Worm (Caenorhabditis elegans) whole organism, L3 larva: Measurements from ENCODE around the gene C37H5.13.

Source experiments
- ZK546.5 ChIP-seq: sonication (generic microtip); optimal IDR thresholded peaks from 2 replicates; lab custom pipeline; 2017; ENCODE audit warnings: missing biosample characterization, missing genetic modification characterization
- aly-2 ChIP-seq: fragments of 150-350 bp; optimal IDR thresholded peaks from 2 replicates; lab custom pipeline; 2014; ENCODE audit warnings: missing biosample characterization, missing genetic modification characterization
- ama-1 ChIP-seq: fragments of 150-350 bp; optimal IDR thresholded peaks from 2 replicates; lab custom pipeline; 2018
- ceh-28 ChIP-seq: fragments of 150-350 bp; optimal IDR thresholded peaks from 2 replicates; lab custom pipeline; 2014; ENCODE audit warnings: missing biosample characterization, missing genetic modification reagents, missing genetic modification characterization
- ceh-82 ChIP-seq: fragments of 150-350 bp; optimal IDR thresholded peaks from 2 replicates; lab custom pipeline; 2014; ENCODE audit warnings: missing biosample characterization, missing genetic modification characterization
- ceh-9 ChIP-seq: sonication (generic microtip); optimal IDR thresholded peaks from 2 replicates; lab custom pipeline; 2018; ENCODE audit warnings: missing biosample characterization, missing genetic modification characterization
- daf-12 ChIP-seq: fragments of 150-350 bp; optimal IDR thresholded peaks from 2 replicates; lab custom pipeline; 2014; ENCODE audit warnings: missing biosample characterization, missing genetic modification reagents, missing genetic modification characterization
- egl-27 ChIP-seq: sonication (generic microtip); optimal IDR thresholded peaks from 4 replicates; lab custom pipeline; 2017; ENCODE audit warnings: missing biosample characterization, missing genetic modification reagents, missing genetic modification characterization
- elt-1 ChIP-seq: fragments of 150-350 bp; optimal IDR thresholded peaks from 2 replicates; lab custom pipeline; 2014; ENCODE audit warnings: missing biosample characterization, missing genetic modification characterization
- elt-2 ChIP-seq: sonication (generic microtip); optimal IDR thresholded peaks from 2 replicates; lab custom pipeline; 2016; ENCODE audit warnings: missing genetic modification reagents, mild to moderate bottlenecking, missing genetic modification characterization, missing compliant biosample characterization
- elt-3 ChIP-seq, 3 experiments: fragments of 150-350 bp in 1 of 3; sonication (generic microtip) in 2 of 3; optimal IDR thresholded peaks; 2 replicates in 2 of 3; 4 replicates in 1 of 3; lab custom pipeline; 2014 to 2017; ENCODE audit warnings: missing biosample characterization in 3 of 3, missing genetic modification characterization in 3 of 3
- eor-1 ChIP-seq, 2 experiments: fragments of 150-350 bp; optimal IDR thresholded peaks; 2 replicates each; lab custom pipeline; 2014 to 2018; ENCODE audit warnings: missing biosample characterization in 2 of 2, missing genetic modification characterization in 2 of 2
- fkh-10 ChIP-seq: sonication (generic microtip); optimal IDR thresholded peaks from 2 replicates; lab custom pipeline; 2017; ENCODE audit warnings: missing biosample characterization, missing genetic modification reagents, missing genetic modification characterization
- fkh-2 ChIP-seq: fragments of 150-350 bp; optimal IDR thresholded peaks from 2 replicates; lab custom pipeline; 2014; ENCODE audit warnings: missing biosample characterization, missing genetic modification reagents, missing genetic modification characterization
- fos-1 ChIP-seq: fragments of 150-350 bp; optimal IDR thresholded peaks from 2 replicates; lab custom pipeline; 2014; ENCODE audit warnings: missing biosample characterization, missing genetic modification characterization
- hmg-11 ChIP-seq: sonication (generic microtip); optimal IDR thresholded peaks from 2 replicates; lab custom pipeline; 2016; ENCODE audit warnings: missing genetic modification characterization, missing compliant biosample characterization
- jun-1 ChIP-seq: fragments of 150-350 bp; optimal IDR thresholded peaks from 2 replicates; lab custom pipeline; 2014; ENCODE audit warnings: missing biosample characterization, missing genetic modification reagents, missing genetic modification characterization
- lin-15B ChIP-seq: fragments of 150-350 bp; optimal IDR thresholded peaks from 2 replicates; lab custom pipeline; 2014; ENCODE audit warnings: missing biosample characterization, missing genetic modification characterization
- lin-39 ChIP-seq: fragments of 150-350 bp; optimal IDR thresholded peaks from 2 replicates; lab custom pipeline; 2018; ENCODE audit warnings: missing biosample characterization, missing genetic modification reagents, missing genetic modification characterization
- lsy-12 ChIP-seq: sonication (generic microtip); optimal IDR thresholded peaks from 2 replicates; lab custom pipeline; 2016; ENCODE audit warnings: mild to moderate bottlenecking, missing genetic modification characterization, missing compliant biosample characterization
- mdl-1 ChIP-seq: fragments of 150-350 bp; optimal IDR thresholded peaks from 2 replicates; lab custom pipeline; 2014; ENCODE audit warnings: missing biosample characterization, missing genetic modification characterization
- mml-1 ChIP-seq: fragments of 150-350 bp; sonication (generic microtip); optimal IDR thresholded peaks from 3 replicates; lab custom pipeline; 2014; ENCODE audit warnings: missing biosample characterization, missing genetic modification characterization
- nfya-1 ChIP-seq: sonication (generic microtip); optimal IDR thresholded peaks from 2 replicates; lab custom pipeline; 2017; ENCODE audit warnings: missing genetic modification characterization, mild to moderate bottlenecking, missing compliant biosample characterization, antibody characterized with exemption, moderate library complexity; ENCODE audit not compliant: insufficient read depth
- nhr-11 ChIP-seq: fragments of 150-350 bp; optimal IDR thresholded peaks from 2 replicates; lab custom pipeline; 2014; ENCODE audit warnings: missing biosample characterization, missing genetic modification characterization
- nhr-12 ChIP-seq: fragments of 150-350 bp; optimal IDR thresholded peaks from 2 replicates; lab custom pipeline; 2014; ENCODE audit warnings: missing biosample characterization, missing genetic modification characterization
- nhr-23 ChIP-seq: fragments of 150-350 bp; optimal IDR thresholded peaks from 2 replicates; lab custom pipeline; 2014; ENCODE audit warnings: missing biosample characterization, missing genetic modification reagents, missing genetic modification characterization
- nhr-237 ChIP-seq: fragments of 150-350 bp; optimal IDR thresholded peaks from 2 replicates; lab custom pipeline; 2014; ENCODE audit warnings: missing biosample characterization, missing genetic modification characterization
- nhr-25 ChIP-seq: sonication (generic microtip); optimal IDR thresholded peaks from 2 replicates; lab custom pipeline; 2017; ENCODE audit warnings: missing biosample characterization, missing genetic modification characterization
- nhr-28 ChIP-seq: fragments of 150-350 bp; optimal IDR thresholded peaks from 2 replicates; lab custom pipeline; 2014; ENCODE audit warnings: missing biosample characterization, missing genetic modification characterization
- nhr-43 ChIP-seq: sonication (generic microtip); optimal IDR thresholded peaks from 2 replicates; lab custom pipeline; 2016; ENCODE audit warnings: mild to moderate bottlenecking, missing genetic modification characterization, missing compliant biosample characterization; ENCODE audit not compliant: poor library complexity, severe bottlenecking
- nhr-67 ChIP-seq: fragments of 150-350 bp; optimal IDR thresholded peaks from 2 replicates; lab custom pipeline; 2014; ENCODE audit warnings: missing biosample characterization, missing genetic modification characterization
- nhr-76 ChIP-seq: fragments of 150-350 bp; sonication (generic microtip); optimal IDR thresholded peaks from 5 replicates; lab custom pipeline; 2014; ENCODE audit warnings: missing biosample characterization, missing genetic modification characterization
- nhr-77 ChIP-seq: fragments of 150-350 bp; optimal IDR thresholded peaks from 2 replicates; lab custom pipeline; 2014; ENCODE audit warnings: missing biosample characterization, missing genetic modification characterization
- sea-2 ChIP-seq: fragments of 150-350 bp; sonication (generic microtip); optimal IDR thresholded peaks from 4 replicates; lab custom pipeline; 2014; ENCODE audit warnings: missing biosample characterization, missing genetic modification reagents, missing genetic modification characterization
- skn-1 ChIP-seq: fragments of 150-350 bp; optimal IDR thresholded peaks from 2 replicates; lab custom pipeline; 2014; ENCODE audit warnings: missing biosample characterization, missing genetic modification characterization
- snpc-4 ChIP-seq: fragments of 150-350 bp; optimal IDR thresholded peaks from 2 replicates; lab custom pipeline; 2014; ENCODE audit warnings: missing biosample characterization, missing genetic modification characterization
- tbx-2 ChIP-seq: sonication (generic microtip); optimal IDR thresholded peaks from 2 replicates; lab custom pipeline; 2016; ENCODE audit warnings: mild to moderate bottlenecking, missing genetic modification characterization, missing compliant biosample characterization
- unc-39 ChIP-seq: sonication (generic microtip); optimal IDR thresholded peaks from 4 replicates; lab custom pipeline; 2017; ENCODE audit warnings: missing biosample characterization, missing genetic modification characterization
- unc-62 ChIP-seq: fragments of 150-350 bp; sonication (generic microtip); optimal IDR thresholded peaks from 4 replicates; lab custom pipeline; 2014; ENCODE audit warnings: missing biosample characterization, missing genetic modification reagents, missing genetic modification characterization
- zag-1 ChIP-seq: fragments of 150-350 bp; optimal IDR thresholded peaks from 2 replicates; lab custom pipeline; 2014; ENCODE audit warnings: missing biosample characterization, missing genetic modification characterization
- ztf-4 ChIP-seq: fragments of 150-350 bp; optimal IDR thresholded peaks from 2 replicates; lab custom pipeline; 2014; ENCODE audit warnings: missing biosample characterization, missing genetic modification characterization

C37H5.13 gene

DNA sequence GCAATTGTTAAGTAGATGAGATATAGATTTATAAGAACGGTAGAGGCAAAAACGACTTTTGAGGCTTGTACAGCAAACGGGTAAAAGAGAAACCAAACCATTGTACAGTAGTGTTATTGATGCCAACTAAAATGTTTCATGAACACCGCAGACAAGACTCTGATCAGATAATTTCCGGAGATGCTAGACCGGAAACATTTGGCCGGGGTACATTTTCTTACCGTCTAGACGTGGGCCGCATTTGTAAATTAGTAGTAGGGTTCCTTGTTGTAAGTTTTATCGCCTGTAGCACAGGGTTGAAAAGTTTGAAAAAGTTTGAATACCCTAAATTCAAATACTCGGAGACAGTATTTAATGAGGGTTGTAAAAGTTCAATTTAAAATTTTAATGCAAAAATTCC is 18.6 kb upstream of the C37H5.13 start, which contains the start of gene str-32:
Gene str-32, minus strand, starts transcription at position 101 of the 400 bp plus-strand sequence.
- TF ChIP-seq eor-1 (tag; optimal IDR thresholded peaks at IDR 0.05; lab: Kevin White, UChicago) (no peak), nhr-237 (no peak), nhr-23 (tag; lab: Kevin White, UChicago) (no peak), jun-1 (no peak), ceh-82 (tag; lab: Kevin White, UChicago) (no peak), nhr-76 (no peak), ama-1 (lab: Kevin White, UChicago) (no peak), lsy-12 (tag; lab: Kevin White, UChicago) (no peak), elt-1 (tag; lab: Kevin White, UChicago) (no peak), elt-3 (tag; optimal IDR thresholded peaks at IDR 0.05; lab: Kevin White, UChicago) (no peak), nhr-43 (tag; lab: Kevin White, UChicago) (no peak), zag-1 (tag; lab: Kevin White, UChicago) (no peak), aly-2 (tag; lab: Kevin White, UChicago) (no peak), elt-2 (tag; lab: Kevin White, UChicago) (no peak), ztf-4 (tag; lab: Kevin White, UChicago) (no peak), lin-39 (tag; lab: Kevin White, UChicago) (no peak), daf-12 (tag; lab: Kevin White, UChicago) (no peak), nhr-28 (tag; lab: Kevin White, UChicago) (no peak), unc-39 (tag; lab: Kevin White, UChicago) (no peak), hmg-11 (tag; lab: Kevin White, UChicago) (no peak)

DNA sequence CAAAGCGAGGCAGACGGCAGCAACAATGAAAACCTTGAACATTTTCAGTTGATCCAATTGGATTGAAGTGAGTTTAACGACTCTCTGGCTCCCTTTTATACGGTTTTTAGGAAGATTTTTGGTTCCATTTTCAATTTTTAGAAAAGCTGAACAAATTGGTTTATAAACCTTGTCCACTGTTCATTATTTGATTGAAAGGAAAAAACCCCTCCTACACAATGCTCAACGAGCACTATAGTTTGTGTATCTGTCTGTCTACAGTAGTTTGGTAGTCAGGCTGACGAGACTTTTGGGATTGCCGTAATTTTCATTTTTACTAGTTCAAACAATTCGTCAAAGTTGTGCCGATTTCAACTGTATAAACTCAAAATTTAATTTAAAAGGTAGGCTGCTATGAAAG is 16.5 kb upstream of the C37H5.13 start, which contains the start of gene T19H12.15:
Gene T19H12.15, minus strand, starts transcription at position 101 of the 400 bp plus-strand sequence.
- TF ChIP-seq sea-2 (GFP tag; lab: Kevin White, UChicago) (no peak), jun-1 (no peak), mdl-1 (tag; lab: Kevin White, UChicago) (no peak), aly-2 (tag; lab: Kevin White, UChicago) (no peak), fkh-10 (GFP tag; lab: Kevin White, UChicago) (no peak), nhr-76 (no peak), eor-1 (tag; optimal IDR thresholded peaks at IDR 0.05; lab: Kevin White, UChicago) (no peak), skn-1 (tag; lab: Kevin White, UChicago) (no peak), ZK546.5 (tag; lab: Kevin White, UChicago) (no peak), ceh-82 (tag; lab: Kevin White, UChicago) (no peak), fos-1 (tag; lab: Kevin White, UChicago) (no peak), lin-39 (tag; lab: Kevin White, UChicago) (no peak), ceh-9 (tag; lab: Kevin White, UChicago) (no peak), daf-12 (tag; lab: Kevin White, UChicago) (no peak)

DNA sequence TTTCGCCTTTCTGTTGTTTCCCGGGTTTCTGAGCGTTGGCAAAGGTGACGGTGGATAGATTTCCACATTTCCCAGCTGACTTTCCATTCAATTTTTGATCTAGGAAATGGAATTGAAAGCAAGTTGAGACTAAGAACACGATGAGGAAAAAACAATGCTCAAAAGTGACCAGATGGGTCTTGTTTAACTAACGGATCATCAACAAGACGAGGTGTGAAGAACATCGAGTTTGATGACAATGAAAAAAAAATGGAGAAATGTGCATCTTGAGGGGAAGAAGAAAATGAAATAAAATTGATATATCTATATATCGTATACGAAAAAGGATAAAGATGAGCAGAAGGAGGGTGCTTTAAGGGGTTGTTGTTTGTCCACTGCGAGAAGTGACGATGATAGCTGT is 14.8 kb upstream of the C37H5.13 start, which contains the start of gene T19H12.6:
Gene T19H12.6, minus strand, starts transcription at position 101 of the 400 bp plus-strand sequence.
- TF ChIP-seq zag-1 (tag; lab: Kevin White, UChicago) = no peak
- TF ChIP-seq ama-1 (lab: Kevin White, UChicago) = no peak
- no peak for TF ChIP-seq elt-1 (tag; lab: Kevin White, UChicago)
- TF ChIP-seq nhr-76 = no peak
- TF ChIP-seq mml-1 (tag; lab: Kevin White, UChicago) = no peak
- TF ChIP-seq eor-1 (tag; optimal IDR thresholded peaks at IDR 0.05; lab: Kevin White, UChicago) = no peak
- TF ChIP-seq jun-1 = no peak
- no peak for TF ChIP-seq daf-12 (tag; lab: Kevin White, UChicago)
- TF ChIP-seq nhr-11 = no peak
- TF ChIP-seq nhr-237 = no peak
- no peak for TF ChIP-seq elt-3 (tag; optimal IDR thresholded peaks at IDR 0.05; lab: Kevin White, UChicago)
- no peak for TF ChIP-seq nhr-77 (tag; lab: Kevin White, UChicago)
- no peak for TF ChIP-seq nhr-25 (tag; lab: Kevin White, UChicago)
- no peak for TF ChIP-seq unc-62 (GFP tag; lab: Kevin White, UChicago)
- TF ChIP-seq lin-15B (tag; lab: Kevin White, UChicago) = no peak
- TF ChIP-seq sea-2 (GFP tag; lab: Kevin White, UChicago) = no peak
- no peak for TF ChIP-seq nhr-12 (tag; lab: Kevin White, UChicago)
- TF ChIP-seq egl-27 = no peak
- TF ChIP-seq lin-39 (tag; lab: Kevin White, UChicago) = no peak

ce11 chrV:4871992-4872391 is 9.2 kb upstream of the C37H5.13 start, which contains the start of gene srd-33:
Gene srd-33, plus strand, starts transcription at chrV:4872292.
- TF ChIP-seq ama-1 (lab: Kevin White, UChicago) (no peak), ceh-28 (tag; lab: Kevin White, UChicago) (no peak), fkh-2 (tag; lab: Kevin White, UChicago) (no peak), elt-2 (tag; lab: Kevin White, UChicago) (no peak), ZK546.5 (tag; lab: Kevin White, UChicago) (no peak), nhr-28 (tag; lab: Kevin White, UChicago) (no peak), nfya-1 (tag; lab: Kevin White, UChicago) (no peak), tbx-2 (tag; lab: Kevin White, UChicago) (no peak), mdl-1 (tag; lab: Kevin White, UChicago) (no peak), nhr-43 (tag; lab: Kevin White, UChicago) (no peak), elt-3 (tag; optimal IDR thresholded peaks at IDR 0.05; lab: Kevin White, UChicago) (no peak), skn-1 (tag; lab: Kevin White, UChicago) (no peak), ceh-9 (tag; lab: Kevin White, UChicago) (no peak), ceh-82 (tag; lab: Kevin White, UChicago) (no peak), snpc-4 (no peak), mml-1 (tag; lab: Kevin White, UChicago) (no peak), nhr-67 (tag; lab: Kevin White, UChicago) (no peak)
